Worm (Caenorhabditis elegans) whole organism, mixed stage, embryonic: Measurements from ENCODE around the gene exh-1.

ENCODE experiments used
- M03D4.4 ChIP-seq: sonication (generic microtip); optimal IDR thresholded peaks from 2 replicates; lab custom pipeline; 2017; ENCODE audit warnings: mild to moderate bottlenecking, missing genetic modification characterization, missing compliant biosample characterization
- elt-3 ChIP-seq: fragments of 150-350 bp; optimal IDR thresholded peaks from 2 replicates; lab custom pipeline; 2014; ENCODE audit warnings: missing biosample characterization, missing genetic modification characterization
- lin-32 ChIP-seq: fragments of 200-800 bp; sonication (Bioruptor generic); optimal IDR thresholded peaks from 2 replicates; lab custom pipeline; 2018; ENCODE audit warnings: mild to moderate bottlenecking, missing genetic modification characterization, missing compliant biosample characterization
- nhr-12 ChIP-seq: fragments of 150-350 bp; optimal IDR thresholded peaks from 2 replicates; lab custom pipeline; 2014; ENCODE audit warnings: missing biosample characterization, missing genetic modification characterization
- tbx-8 ChIP-seq: fragments of 200-800 bp; sonication (Bioruptor generic); optimal IDR thresholded peaks from 2 replicates; lab custom pipeline; 2018; ENCODE audit warnings: mild to moderate bottlenecking, missing genetic modification characterization, moderate library complexity, missing compliant biosample characterization
- unc-62 ChIP-seq: fragments of 150-350 bp; optimal IDR thresholded peaks from 2 replicates; lab custom pipeline; 2014; ENCODE audit warnings: missing biosample characterization, missing genetic modification reagents, missing genetic modification characterization
- ztf-11 ChIP-seq: fragments of 150-350 bp; optimal IDR thresholded peaks from 2 replicates; lab custom pipeline; 2014; ENCODE audit warnings: missing biosample characterization, missing genetic modification characterization

- TF ChIP-seq nhr-12 (tag; lab: Kevin White, UChicago) (no peak), lin-32 (no peak), unc-62 (no peak), M03D4.4 (tag; lab: Kevin White, UChicago) (no peak), ztf-11 (tag; lab: Kevin White, UChicago) (no peak), tbx-8 (GFP tag; lab: Kevin White, UChicago) (no peak), elt-3 (tag; lab: Kevin White, UChicago) (no peak)
Measured at ce11 chrV:3127670-3128069, 29.2 kb upstream of the exh-1 start, which contains the start of gene Y73C8C.10.
